Worm (Caenorhabditis elegans) whole organism, L3 larva: Measurements from ENCODE around the gene col-156.

Source experiments
- elt-1 ChIP-seq: fragments of 150-350 bp; optimal IDR thresholded peaks from 2 replicates; lab custom pipeline; 2014; ENCODE audit warnings: missing biosample characterization, missing genetic modification characterization
- fkh-10 ChIP-seq: sonication (generic microtip); optimal IDR thresholded peaks from 2 replicates; lab custom pipeline; 2017; ENCODE audit warnings: missing biosample characterization, missing genetic modification reagents, missing genetic modification characterization
- nhr-11 ChIP-seq: fragments of 150-350 bp; optimal IDR thresholded peaks from 2 replicates; lab custom pipeline; 2014; ENCODE audit warnings: missing biosample characterization, missing genetic modification characterization
- nhr-77 ChIP-seq: fragments of 150-350 bp; optimal IDR thresholded peaks from 2 replicates; lab custom pipeline; 2014; ENCODE audit warnings: missing biosample characterization, missing genetic modification characterization
- pqm-1 ChIP-seq: fragments of 150-350 bp; optimal IDR thresholded peaks from 2 replicates; lab custom pipeline; 2017; ENCODE audit warnings: missing biosample characterization, missing genetic modification characterization, inconsistent platforms
- zag-1 ChIP-seq: fragments of 150-350 bp; optimal IDR thresholded peaks from 2 replicates; lab custom pipeline; 2014; ENCODE audit warnings: missing biosample characterization, missing genetic modification characterization

DNA sequence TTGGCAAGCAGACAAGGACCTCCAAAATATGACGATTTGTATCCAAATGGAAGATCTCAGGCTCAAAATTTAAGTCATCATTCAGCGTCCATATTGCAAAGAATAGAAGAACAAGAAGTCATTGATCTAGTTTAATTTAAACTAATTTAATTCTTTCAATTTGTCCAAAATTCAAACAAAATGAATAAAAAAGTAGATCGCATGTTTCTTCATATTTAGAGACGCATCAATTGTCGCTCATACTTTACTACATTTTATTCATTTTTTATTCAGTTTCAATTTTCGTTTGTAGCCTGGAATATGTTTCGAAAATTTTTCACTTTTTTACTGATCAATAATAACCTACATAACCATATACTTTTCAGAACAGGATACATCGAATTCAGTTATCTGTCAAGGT, 42.3 kb upstream of the col-156 start, which contains the start of gene T11F9.21:
- TF ChIP-seq nhr-11 (tag; lab: Kevin White, UChicago), result no peak
- TF ChIP-seq pqm-1 (tag; lab: Kevin White, UChicago), result no peak
- TF ChIP-seq nhr-77 (tag; lab: Kevin White, UChicago), result no peak
- TF ChIP-seq zag-1 (tag; lab: Kevin White, UChicago), result no peak
- TF ChIP-seq elt-1, result no peak
- TF ChIP-seq fkh-10 (GFP tag; lab: Kevin White, UChicago), result no peak
